Fruit fly (Drosophila melanogaster): ENCODE data around the gene Adsl.
A peak's percentile ranks its signal among the peaks of the same experiment; 100 is the strongest.

Adsl gene

dm6 chr3R:16980958-16981623 is 39.8 kb downstream of the Adsl start:
- no peak for TF ChIP-seq Snoo (tag; optimal IDR thresholded peaks at IDR 0.05)
- no peak for TF ChIP-seq CG9948 (tag; optimal IDR thresholded peaks at IDR 0.05)
- TF ChIP-seq D1 (tag; optimal IDR thresholded peaks at IDR 0.05), result no peak
- no peak for TF ChIP-seq rn (GFP tag; IDR thresholded peaks at IDR 0.05)
- no peak for TF ChIP-seq CG34367 (tag; optimal IDR thresholded peaks at IDR 0.05)
- no peak for TF ChIP-seq gl (tag; optimal IDR thresholded peaks at IDR 0.05)

DNA sequence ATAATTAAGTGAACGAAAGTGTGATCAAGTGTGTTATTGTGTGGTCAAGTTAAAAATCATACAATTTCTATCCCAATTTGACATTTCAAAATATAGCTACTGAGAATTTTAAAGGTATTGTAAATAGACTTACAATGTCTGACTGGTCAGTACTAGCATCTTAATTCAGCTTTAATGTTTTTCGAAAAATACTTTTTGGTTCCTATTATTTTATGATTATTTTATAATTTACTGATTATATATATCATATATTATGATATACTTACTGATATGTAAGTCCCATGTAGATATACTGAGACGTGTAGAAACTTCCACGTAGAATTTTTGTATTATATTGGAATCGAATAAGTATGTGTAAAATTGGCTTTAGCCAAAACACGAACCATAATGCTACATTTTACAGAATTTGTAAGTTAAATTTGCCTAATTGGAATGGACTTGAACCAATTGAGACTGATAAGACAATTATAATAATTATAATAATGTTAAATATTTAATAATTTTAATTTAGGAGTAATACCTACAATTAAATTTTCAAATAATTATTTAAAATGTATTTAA is 43.1 kb downstream of the Adsl start, which contains the start of gene Actn3:
Gene Actn3, minus strand, starts transcription at position 51 of the 561 bp plus-strand sequence.
- peak; percentile 82 for TF ChIP-seq D1 (tag; optimal IDR thresholded peaks at IDR 0.05)
- TF ChIP-seq CG15710 (tag; optimal IDR thresholded peaks at IDR 0.05), result no peak
- TF ChIP-seq fd96Ca (GFP tag; IDR thresholded peaks at IDR 0.05), result no peak
- no peak for TF ChIP-seq EcR (GFP tag; optimal IDR thresholded peaks at IDR 0.05)

DNA sequence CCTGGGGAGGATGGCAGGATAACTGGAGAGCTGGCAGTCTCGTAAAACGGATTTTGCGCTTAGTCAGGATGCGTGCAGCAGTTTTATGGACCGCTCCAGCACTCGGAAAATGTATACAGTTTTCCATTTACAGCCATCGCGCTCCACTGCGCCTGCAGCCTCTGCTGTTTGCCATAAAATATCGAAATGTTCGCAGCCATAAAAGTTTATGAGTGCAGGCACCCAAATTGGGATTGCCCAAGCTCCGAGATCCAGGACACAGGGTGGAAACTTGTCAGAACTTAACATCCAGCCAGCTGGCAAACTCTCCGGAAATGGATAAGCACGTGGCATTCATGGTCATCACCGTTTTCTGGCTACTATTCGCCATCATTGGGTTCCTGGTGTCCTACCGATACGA is 46.0 kb downstream of the Adsl start, which contains the start of gene VhaM9.7-d:
Gene VhaM9.7-d, plus strand, starts transcription at position 301 of the 400 bp plus-strand sequence.
- TF ChIP-seq CG9948 (tag; optimal IDR thresholded peaks at IDR 0.05) (no peak), fd96Ca (GFP tag; IDR thresholded peaks at IDR 0.05) (no peak), CG34367 (tag; optimal IDR thresholded peaks at IDR 0.05) (no peak), rn (GFP tag; IDR thresholded peaks at IDR 0.05) (no peak), EcR (GFP tag; optimal IDR thresholded peaks at IDR 0.05) (no peak), gl (tag; optimal IDR thresholded peaks at IDR 0.05) (no peak), CG15710 (tag; optimal IDR thresholded peaks at IDR 0.05) (no peak), Pif1A (GFP tag; optimal IDR thresholded peaks at IDR 0.05) (no peak), Snoo (tag; optimal IDR thresholded peaks at IDR 0.05) (no peak), Pif1B (GFP tag; optimal IDR thresholded peaks at IDR 0.05) (no peak), CG10348 (GFP tag; IDR thresholded peaks at IDR 0.05) (no peak), CG14655 (GFP tag; optimal IDR thresholded peaks at IDR 0.05) (no peak), CG8159 (tag; optimal IDR thresholded peaks at IDR 0.05) (no peak), CG8301 (tag; optimal IDR thresholded peaks at IDR 0.05) (no peak)

dm6 chr3R:16972575-16972974 is 48.3 kb downstream of the Adsl start:
- TF ChIP-seq CG13204 (GFP tag; optimal IDR thresholded peaks at IDR 0.05) (no peak), fd96Ca (GFP tag; IDR thresholded peaks at IDR 0.05) (no peak), CG4496 (GFP tag; IDR thresholded peaks at IDR 0.05) (no peak), CG32121 (GFP tag; IDR thresholded peaks at IDR 0.05) (no peak), Pif1B (GFP tag; optimal IDR thresholded peaks at IDR 0.05) (no peak), gl (tag; optimal IDR thresholded peaks at IDR 0.05) (no peak), CG15710 (tag; optimal IDR thresholded peaks at IDR 0.05) (no peak), EcR (GFP tag; optimal IDR thresholded peaks at IDR 0.05) (no peak), CG9948 (tag; optimal IDR thresholded peaks at IDR 0.05) (no peak), CG14655 (GFP tag; optimal IDR thresholded peaks at IDR 0.05) (no peak), rn (GFP tag; IDR thresholded peaks at IDR 0.05) (no peak), CG12605 (GFP tag; IDR thresholded peaks at IDR 0.05) (no peak), CG8301 (tag; optimal IDR thresholded peaks at IDR 0.05) (no peak), CG34367 (tag; optimal IDR thresholded peaks at IDR 0.05) (no peak), CG17806 (tag; optimal IDR thresholded peaks at IDR 0.05) (no peak), Pif1A (GFP tag; optimal IDR thresholded peaks at IDR 0.05) (no peak), Ets98B (GFP tag; IDR thresholded peaks at IDR 0.05) (no peak)

- TF ChIP-seq CG10348 (GFP tag; IDR thresholded peaks at IDR 0.05) (no peak), CG14655 (GFP tag; optimal IDR thresholded peaks at IDR 0.05) (no peak), Pif1B (GFP tag; optimal IDR thresholded peaks at IDR 0.05) (no peak), CG15710 (tag; optimal IDR thresholded peaks at IDR 0.05) (no peak), CG32121 (GFP tag; IDR thresholded peaks at IDR 0.05) (no peak), Ets98B (GFP tag; IDR thresholded peaks at IDR 0.05) (no peak), CG34367 (tag; optimal IDR thresholded peaks at IDR 0.05) (no peak), CG4496 (GFP tag; IDR thresholded peaks at IDR 0.05) (no peak)
Observed at dm6 chr3R:16972136-16972535, 48.8 kb downstream of the Adsl start, which contains the start of gene Abd-B. Gene Abd-B, minus strand, starts transcription at chr3R:16972236.

DNA sequence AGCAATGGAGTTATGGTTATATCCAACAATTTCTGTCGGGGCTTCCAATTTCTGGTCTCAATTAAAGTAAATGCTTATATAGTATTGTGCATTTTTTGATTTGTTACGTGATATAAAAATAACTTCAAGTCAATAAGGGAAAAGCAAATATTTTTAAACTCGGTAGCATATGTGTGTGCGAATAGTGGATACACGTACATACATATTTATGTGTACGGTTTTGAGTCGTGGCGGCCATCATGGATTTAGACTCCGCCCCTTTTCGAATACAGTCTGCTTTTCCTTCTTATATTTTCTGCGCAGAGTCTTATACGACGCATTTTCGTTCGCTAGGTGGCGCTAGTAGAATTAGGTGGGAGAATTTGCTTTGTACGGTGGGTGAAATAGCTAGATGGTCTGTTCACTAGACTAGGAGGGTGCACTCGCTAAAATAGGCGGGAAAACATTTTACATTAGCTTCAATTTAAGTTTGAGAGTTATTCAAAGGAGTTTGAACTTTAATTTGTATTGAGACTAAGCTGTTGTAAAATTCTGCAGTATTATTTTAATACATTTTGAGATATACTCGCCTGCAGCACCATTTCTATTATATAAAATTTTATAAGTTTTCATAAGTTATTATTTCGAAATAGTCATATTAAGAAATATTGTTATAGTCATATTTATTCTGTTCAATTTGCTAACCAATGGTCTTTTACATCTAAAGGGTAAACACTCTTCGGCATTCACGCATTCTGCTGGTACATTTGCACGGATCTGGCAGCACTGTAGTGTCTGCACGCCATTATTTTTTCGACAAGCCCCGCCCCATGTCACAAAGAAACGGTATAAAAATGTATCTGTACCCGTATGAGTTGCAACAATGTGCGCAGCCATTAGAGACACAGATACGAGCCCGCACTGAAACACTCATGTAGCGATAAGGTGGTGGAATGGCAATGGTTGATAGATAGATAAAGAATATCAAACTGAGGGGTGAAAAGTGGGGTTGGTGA is 51.3 kb downstream of the Adsl start:
- peak; percentile 74 for TF ChIP-seq CG14655 (GFP tag; optimal IDR thresholded peaks at IDR 0.05)
- peak; percentile 27 for TF ChIP-seq Pif1B (GFP tag; optimal IDR thresholded peaks at IDR 0.05)
- TF ChIP-seq CG34367 (tag; optimal IDR thresholded peaks at IDR 0.05), result peak; percentile 44
- TF ChIP-seq rn (GFP tag; IDR thresholded peaks at IDR 0.05), result no peak
- TF ChIP-seq Ets98B (GFP tag; IDR thresholded peaks at IDR 0.05), result peak; percentile 76
- TF ChIP-seq CG8159 (tag; optimal IDR thresholded peaks at IDR 0.05), result peak; percentile 58
- TF ChIP-seq gl (tag; optimal IDR thresholded peaks at IDR 0.05), result peak; percentile 16
- TF ChIP-seq Snoo (tag; optimal IDR thresholded peaks at IDR 0.05), result peak; percentile 40
- TF ChIP-seq D1 (tag; optimal IDR thresholded peaks at IDR 0.05), result peak; percentile 13
- peak; percentile 72; the same call in 1 of the 2 replicates for TF ChIP-seq CG32121 (GFP tag; IDR thresholded peaks at IDR 0.05)
- TF ChIP-seq CG15710 (tag; optimal IDR thresholded peaks at IDR 0.05), result no peak
